Fruit fly (Drosophila melanogaster): Measurements from ENCODE around the gene Ten-m.

The Ten-m gene

DNA sequence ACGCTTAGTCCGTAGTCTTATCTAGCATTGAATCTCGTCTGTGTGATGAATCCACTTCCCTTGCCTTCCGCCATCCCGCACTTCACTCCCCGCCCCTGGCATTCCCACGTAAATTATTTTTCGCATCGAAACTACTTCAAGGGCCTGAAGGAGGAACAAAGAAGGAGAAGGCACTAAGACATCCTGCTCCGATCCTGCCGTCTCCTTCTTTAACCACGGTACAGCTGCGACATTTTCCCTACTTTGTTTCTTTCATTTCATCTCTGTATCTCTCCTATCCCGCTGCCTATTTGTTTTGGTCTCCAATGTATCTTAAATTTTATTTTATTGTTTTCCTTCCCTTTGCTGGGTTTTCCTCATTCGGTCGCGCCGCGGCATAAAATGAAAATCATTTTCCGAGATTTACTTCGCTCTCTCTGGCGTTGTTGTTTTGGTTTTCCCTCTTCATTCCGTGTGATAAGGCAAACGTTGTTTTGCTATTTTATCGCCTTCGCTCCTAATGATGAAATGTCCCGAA, 6.8 kb downstream of the Ten-m start:
- TF ChIP-seq h (optimal IDR thresholded peaks at IDR 0.05) (no peak), psq (optimal IDR thresholded peaks at IDR 0.05) (no peak), Sin3A (optimal IDR thresholded peaks at IDR 0.05) (no peak), Myc (optimal IDR thresholded peaks at IDR 0.05) (no peak)

DNA sequence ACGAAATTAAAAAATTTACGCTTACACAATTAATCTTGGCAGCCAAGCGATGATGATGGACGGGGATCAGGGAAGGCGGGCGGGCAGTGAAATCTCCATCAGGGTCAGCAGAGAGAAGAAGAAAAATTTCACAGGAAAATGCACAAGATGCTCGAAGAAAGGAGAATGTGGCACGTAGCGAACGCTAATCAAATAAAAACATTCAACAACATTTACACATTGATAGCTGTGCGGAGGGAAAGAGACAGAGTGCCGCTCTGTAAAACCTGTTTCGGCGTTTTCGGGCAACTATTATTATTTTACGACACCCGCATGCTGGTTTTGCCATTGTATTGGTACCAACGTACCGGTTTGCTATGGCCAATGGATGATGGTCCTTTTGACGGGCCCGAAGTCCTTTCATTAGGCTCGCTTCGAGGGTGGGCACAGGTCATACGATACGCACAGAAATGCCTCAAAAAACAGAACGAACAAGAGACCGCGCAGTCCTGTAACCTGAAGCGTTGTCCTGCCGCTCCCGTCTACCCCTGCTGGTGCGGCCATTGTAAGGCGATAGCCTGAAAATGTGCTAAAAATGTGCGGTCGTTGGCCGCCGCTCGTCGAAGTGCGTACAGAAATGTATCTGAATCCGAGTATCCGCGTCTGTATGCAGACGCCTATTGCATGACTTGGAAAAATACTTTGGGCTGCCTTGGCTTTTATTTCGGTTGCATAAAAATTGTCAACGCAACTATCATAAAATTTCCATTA, 7.6 kb downstream of the Ten-m start:
- TF ChIP-seq h (optimal IDR thresholded peaks at IDR 0.05), result no peak
- TF ChIP-seq Myc (optimal IDR thresholded peaks at IDR 0.05), result no peak
- no peak for TF ChIP-seq Sin3A (optimal IDR thresholded peaks at IDR 0.05)
- TF ChIP-seq insv (optimal IDR thresholded peaks at IDR 0.05), result no peak
- TF ChIP-seq psq (optimal IDR thresholded peaks at IDR 0.05), result no peak
- TF ChIP-seq ttk (optimal IDR thresholded peaks at IDR 0.05), result no peak

DNA sequence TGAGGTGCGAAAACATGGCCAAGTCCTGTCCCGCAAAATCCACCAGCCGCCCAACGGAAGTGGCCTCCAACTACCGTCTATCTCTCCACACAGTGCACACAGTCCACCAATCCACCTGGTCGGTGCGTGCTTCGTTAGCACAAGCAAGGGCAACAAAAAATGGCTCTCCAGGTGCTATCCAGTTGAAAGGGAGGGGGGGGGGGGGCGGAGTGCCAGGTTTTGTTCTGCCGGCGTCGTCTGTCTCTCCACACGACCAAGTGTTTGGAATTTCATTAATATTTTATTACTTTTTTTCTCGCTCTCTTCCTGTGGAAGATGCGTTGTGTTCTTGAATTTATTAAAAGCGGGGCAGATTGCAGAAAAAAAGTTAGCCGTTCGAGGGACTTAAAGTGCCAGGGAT, 9.0 kb downstream of the Ten-m start:
- TF ChIP-seq insv (optimal IDR thresholded peaks at IDR 0.05), result no peak
- TF ChIP-seq psq (optimal IDR thresholded peaks at IDR 0.05), result no peak
- TF ChIP-seq h (optimal IDR thresholded peaks at IDR 0.05), result no peak
- TF ChIP-seq Myc (optimal IDR thresholded peaks at IDR 0.05), result no peak
- TF ChIP-seq Sin3A (optimal IDR thresholded peaks at IDR 0.05), result no peak
- TF ChIP-seq ttk (optimal IDR thresholded peaks at IDR 0.05), result no peak

DNA sequence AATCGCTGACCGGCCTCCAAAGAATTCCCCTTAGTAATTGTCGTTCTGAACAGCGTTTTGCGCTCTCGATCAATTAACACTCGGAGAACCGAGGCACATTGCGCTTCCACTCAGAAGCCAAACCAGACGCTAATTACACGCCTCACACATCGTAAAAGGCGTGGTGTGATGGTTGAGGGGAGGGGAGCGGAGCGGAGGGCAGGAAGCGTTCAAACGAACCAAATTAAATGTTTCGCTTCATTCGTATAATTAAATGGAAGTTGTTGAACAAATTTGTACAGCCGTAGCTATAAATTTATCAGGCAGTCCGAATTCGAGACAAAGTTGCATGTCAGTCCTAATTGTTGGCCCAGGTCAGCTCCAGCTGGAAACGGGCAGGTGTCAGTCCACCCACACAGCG, 11.1 kb downstream of the Ten-m start:
- TF ChIP-seq h (optimal IDR thresholded peaks at IDR 0.05) (no peak), psq (optimal IDR thresholded peaks at IDR 0.05) (no peak), Myc (optimal IDR thresholded peaks at IDR 0.05) (no peak), ttk (optimal IDR thresholded peaks at IDR 0.05) (no peak), insv (optimal IDR thresholded peaks at IDR 0.05) (no peak), Sin3A (optimal IDR thresholded peaks at IDR 0.05) (no peak)

DNA sequence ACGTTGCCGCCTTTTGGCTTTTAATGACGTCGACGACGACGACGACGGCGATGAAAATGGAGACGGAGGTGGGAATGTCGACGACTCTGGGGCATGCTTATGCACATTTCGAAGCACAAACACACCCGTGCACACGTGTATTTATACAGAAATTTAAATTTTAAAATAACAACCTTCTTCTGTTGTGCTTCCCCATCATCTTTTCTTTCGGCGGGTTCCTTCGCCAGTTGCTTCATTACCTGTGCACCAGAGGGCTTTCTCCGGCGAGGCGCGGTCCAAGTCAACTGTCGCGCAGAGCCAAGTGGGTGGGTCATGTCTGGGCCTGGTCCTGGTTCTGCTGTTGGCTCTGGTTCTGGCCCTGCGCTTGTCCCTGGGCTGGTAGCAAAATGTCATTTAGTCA, 13.3 kb downstream of the Ten-m start:
- TF ChIP-seq ttk (optimal IDR thresholded peaks at IDR 0.05) (no peak), insv (optimal IDR thresholded peaks at IDR 0.05) (no peak), Sin3A (optimal IDR thresholded peaks at IDR 0.05) (no peak), Myc (optimal IDR thresholded peaks at IDR 0.05) (no peak)

DNA sequence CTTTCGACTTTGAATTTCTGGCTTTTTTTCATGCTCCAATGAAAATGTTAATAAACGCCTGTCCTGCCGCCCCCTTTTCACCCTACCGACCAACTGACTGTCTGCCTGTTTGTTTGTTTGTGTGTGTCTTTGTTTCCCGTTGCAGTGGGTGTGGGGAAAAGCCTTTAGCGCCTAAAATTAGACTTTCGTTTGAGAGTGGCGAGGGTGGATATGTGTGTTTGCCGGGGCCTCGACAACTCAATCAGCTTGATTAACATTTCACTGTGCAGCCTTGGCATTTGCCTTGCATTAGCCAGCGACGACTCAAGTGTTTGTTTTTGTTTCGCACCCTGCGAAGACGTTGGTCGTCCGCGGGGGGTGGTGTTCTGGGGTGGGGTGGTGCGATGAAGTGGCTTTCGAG, 14.7 kb downstream of the Ten-m start:
- TF ChIP-seq ttk (optimal IDR thresholded peaks at IDR 0.05) (no peak), Sin3A (optimal IDR thresholded peaks at IDR 0.05) (no peak), h (optimal IDR thresholded peaks at IDR 0.05) (no peak), insv (optimal IDR thresholded peaks at IDR 0.05) (no peak), Myc (optimal IDR thresholded peaks at IDR 0.05) (no peak), psq (optimal IDR thresholded peaks at IDR 0.05) (no peak)

DNA sequence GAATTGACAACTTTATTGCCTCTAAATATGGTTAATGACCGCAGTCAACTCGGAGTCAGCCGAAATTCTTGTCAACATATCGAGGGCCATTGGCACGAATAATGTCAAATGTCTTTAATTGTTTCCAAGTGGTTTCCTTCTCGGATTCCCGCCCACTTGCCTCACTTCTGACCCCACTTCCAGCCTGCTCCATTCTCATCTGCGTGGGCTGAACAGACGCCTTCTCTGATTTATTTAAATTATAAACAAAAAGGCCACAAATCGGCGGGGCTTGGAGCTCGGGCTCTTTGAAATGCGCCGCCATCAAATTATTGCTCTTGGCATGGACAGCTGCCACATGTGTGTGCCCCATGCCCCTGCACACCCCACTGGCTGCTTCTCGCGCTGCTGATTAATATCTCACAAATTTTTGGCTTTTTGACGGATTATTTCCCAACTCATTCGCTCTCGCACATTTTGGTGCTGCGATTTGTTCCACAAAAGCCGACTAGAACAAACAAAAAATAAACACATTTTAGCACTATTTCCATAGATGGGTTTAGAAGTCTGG, 17.4 kb downstream of the Ten-m start:
- no peak for TF ChIP-seq Sin3A (optimal IDR thresholded peaks at IDR 0.05)
- TF ChIP-seq psq (optimal IDR thresholded peaks at IDR 0.05), result no peak
- no peak for TF ChIP-seq Myc (optimal IDR thresholded peaks at IDR 0.05)
- TF ChIP-seq h (optimal IDR thresholded peaks at IDR 0.05), result no peak
- no peak for TF ChIP-seq ttk (optimal IDR thresholded peaks at IDR 0.05)
- TF ChIP-seq insv (optimal IDR thresholded peaks at IDR 0.05), result no peak

DNA sequence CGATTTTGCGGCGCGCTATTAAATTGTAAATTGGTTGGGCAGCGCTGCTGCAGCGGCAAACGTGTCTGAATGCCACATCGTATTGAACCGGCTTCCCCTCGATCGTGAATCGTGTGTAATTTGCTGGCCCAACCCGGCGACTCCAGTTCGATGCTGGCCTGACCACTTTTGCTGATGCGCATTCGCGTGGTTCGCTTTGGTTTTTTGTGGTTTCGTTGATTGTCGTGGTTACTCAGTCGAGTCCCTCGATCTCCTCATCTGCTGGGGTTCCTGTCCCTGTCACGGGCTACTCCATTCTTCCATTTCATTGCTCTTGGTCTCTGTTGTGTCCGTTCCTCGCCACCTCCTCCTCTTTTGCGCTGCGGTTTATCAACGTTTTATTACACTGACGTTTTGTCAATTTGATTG, 18.6 kb downstream of the Ten-m start:
- no peak for TF ChIP-seq insv (optimal IDR thresholded peaks at IDR 0.05)
- TF ChIP-seq Myc (optimal IDR thresholded peaks at IDR 0.05), result no peak
- TF ChIP-seq psq (optimal IDR thresholded peaks at IDR 0.05), result no peak
- no peak for TF ChIP-seq Sin3A (optimal IDR thresholded peaks at IDR 0.05)
- TF ChIP-seq h (optimal IDR thresholded peaks at IDR 0.05), result no peak
- no peak for TF ChIP-seq ttk (optimal IDR thresholded peaks at IDR 0.05)

DNA sequence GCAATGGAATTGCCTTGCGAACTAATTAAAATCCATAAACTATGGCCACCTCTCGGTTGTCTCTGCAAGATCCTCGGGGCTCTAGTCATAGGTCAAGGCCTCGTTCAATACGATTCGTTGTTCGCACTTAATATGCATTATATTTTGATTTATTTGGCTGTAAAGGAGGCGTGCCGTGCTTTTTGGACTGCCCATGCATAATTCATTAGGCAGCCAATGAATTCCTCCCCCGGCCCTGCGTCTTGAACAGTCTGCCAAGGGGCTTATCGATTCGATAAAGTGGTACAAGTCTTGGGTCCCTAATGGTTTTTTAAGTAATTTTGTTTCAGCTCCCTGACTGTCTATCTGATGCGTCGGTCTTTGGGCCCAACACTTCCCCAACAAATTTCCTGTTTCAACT, 28.9 kb downstream of the Ten-m start:
- no peak for TF ChIP-seq insv (optimal IDR thresholded peaks at IDR 0.05)

DNA sequence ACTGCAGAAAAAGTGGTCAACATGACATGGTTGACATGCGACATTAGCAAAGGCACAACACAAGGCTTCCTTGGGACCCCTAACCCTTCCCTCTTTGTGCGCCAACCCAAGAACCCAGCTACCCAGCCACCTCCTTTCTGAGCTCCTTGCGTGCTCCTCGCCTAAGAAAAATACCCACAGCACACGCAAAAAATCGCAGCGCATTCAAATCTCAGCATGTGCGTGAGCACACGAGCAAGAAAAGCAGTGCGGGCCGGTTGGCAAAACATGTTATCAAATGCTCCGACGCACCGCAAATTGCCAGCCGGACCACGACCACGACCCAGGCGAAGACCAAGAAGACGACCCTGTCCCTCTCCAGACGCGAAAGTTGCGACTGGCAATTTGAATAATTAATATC, 30.2 kb downstream of the Ten-m start:
- TF ChIP-seq Sin3A (optimal IDR thresholded peaks at IDR 0.05) (no peak), psq (optimal IDR thresholded peaks at IDR 0.05) (no peak), insv (optimal IDR thresholded peaks at IDR 0.05) (no peak), h (optimal IDR thresholded peaks at IDR 0.05) (no peak), Myc (optimal IDR thresholded peaks at IDR 0.05) (no peak)

DNA sequence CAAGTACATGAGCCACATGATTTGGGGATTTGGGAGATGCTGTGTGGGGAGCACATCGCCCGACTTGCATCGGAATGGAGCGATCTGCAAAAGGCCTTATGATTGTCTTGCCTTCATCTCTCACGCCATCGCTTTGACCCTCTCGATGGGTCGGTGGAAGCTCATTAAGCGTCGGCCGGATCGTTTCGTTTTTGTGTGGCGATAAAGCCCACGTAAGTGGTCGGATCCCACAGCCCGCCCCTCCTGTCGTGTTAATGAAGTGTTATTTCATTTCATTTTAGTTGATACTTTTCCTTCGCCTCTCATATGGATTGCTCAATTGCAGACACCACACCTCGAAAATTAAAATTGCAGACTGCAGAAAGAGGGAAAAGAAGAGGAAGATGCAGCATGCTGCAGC, 30.9 kb downstream of the Ten-m start:
- TF ChIP-seq Myc (optimal IDR thresholded peaks at IDR 0.05) (no peak), Sin3A (optimal IDR thresholded peaks at IDR 0.05) (no peak), ttk (optimal IDR thresholded peaks at IDR 0.05) (no peak), h (optimal IDR thresholded peaks at IDR 0.05) (no peak), insv (optimal IDR thresholded peaks at IDR 0.05) (no peak)

DNA sequence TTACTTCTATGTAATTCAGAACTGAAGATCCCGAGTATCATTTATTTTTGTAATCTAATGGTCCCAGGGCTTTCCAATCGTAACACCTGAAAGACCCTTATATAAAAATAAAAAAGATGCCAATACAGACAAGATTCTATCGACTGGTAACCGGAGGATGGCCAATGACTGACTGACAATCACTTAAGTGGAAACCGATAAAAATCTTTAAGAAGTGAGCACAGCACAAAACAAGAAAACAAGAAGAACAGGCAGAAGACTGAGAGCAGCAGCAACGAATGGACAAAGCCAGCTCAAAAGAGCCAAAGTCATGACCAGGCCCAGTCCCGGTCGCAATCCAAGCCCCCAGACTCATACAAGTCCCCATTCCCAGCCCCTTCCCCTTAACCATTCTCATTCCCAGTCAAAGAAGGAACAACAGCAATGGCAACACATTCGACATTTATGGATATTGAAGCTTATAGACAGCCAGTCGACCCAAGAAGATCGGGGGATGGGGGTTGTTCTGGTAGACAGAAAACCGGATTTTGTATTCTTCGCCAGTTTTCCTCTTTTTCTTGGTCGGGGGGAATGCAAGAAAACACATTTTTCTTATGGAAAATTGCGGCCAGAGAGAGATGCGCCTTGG, 35.2 kb downstream of the Ten-m start:
- TF ChIP-seq h (optimal IDR thresholded peaks at IDR 0.05) (no peak), psq (optimal IDR thresholded peaks at IDR 0.05) (no peak), Myc (optimal IDR thresholded peaks at IDR 0.05) (no peak), insv (optimal IDR thresholded peaks at IDR 0.05) (no peak), ttk (optimal IDR thresholded peaks at IDR 0.05) (no peak), Sin3A (optimal IDR thresholded peaks at IDR 0.05) (no peak)

Data from Kc167 (cell line).